Worm (Caenorhabditis elegans): ENCODE data around the gene slc-36.2.

DNA sequence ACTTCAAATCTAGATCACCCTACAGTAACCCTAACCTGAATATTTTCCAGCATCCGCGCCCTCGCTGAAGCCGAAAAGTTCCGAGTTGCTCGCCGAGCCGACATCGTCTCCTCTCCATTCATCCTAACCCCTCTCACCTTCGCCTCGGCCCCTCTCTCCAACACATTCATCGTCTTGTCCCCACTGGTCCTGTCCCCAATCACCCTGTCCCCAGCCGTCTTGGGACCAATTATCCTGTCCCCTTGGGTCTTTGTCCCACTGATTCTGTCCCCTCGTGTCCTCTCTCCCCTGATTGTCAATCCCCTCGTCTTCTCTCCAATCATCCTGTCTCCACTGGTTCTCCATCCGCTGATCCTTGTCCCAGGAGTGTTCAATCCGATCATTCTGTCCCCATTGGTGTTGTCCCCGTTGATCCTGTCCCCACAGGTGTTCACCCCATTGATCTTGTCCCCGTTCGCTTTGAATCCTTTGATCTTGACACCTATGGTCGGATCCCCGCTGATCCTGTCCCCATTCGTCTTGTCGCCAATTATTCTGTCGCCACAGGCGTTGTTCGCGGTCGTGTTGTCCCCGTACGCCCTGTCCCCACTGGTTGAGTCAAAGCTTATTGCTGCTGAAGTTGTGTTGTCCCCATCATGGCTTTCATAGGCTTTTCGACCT, 29.0 kb downstream of the slc-36.2 start, which contains the start of gene lips-7:
- TF ChIP-seq nhr-6 (tag; optimal IDR thresholded peaks at IDR 0.05) = no peak
- TF ChIP-seq zag-1 (tag; optimal IDR thresholded peaks at IDR 0.05) = no peak
- no peak for TF ChIP-seq snpc-4 (tag; optimal IDR thresholded peaks at IDR 0.05)
- no peak for TF ChIP-seq nhr-12 (tag; optimal IDR thresholded peaks at IDR 0.05)
